Fruit fly (Drosophila melanogaster): ENCODE data around the gene Arl1.

Gene Arl1

DNA sequence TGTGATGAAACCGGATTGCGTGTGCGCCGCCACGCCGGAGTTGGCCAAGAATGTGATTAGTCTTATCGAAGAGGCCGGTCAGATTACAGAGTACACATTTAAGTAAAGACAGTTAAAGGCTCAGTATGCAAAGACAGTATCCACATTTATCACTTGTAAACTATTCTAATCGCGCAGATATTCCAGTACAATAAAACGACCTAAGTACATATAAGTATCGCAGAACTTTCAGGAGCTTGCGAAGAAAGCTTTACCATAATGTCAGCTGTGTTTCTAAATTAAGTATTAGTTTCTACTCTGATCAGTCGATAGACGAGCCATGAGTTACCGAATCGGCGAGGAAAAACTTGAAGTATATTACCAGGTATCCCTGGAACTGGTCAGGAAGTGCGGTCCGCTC is 4.7 kb upstream of the Arl1 start, which contains the start of gene CG17028:
CG17028 (plus strand) TSS at position 301 of the 400 bp plus-strand sequence.
- TF ChIP-seq tj (GFP tag; optimal IDR thresholded peaks at IDR 0.05) (no peak), CG33017 (tag; optimal IDR thresholded peaks at IDR 0.05) (peak; percentile 24)

dm6 chr3L:15979240-15979639 is 3.7 kb upstream of the Arl1 start:
- TF ChIP-seq cic (GFP tag; optimal IDR thresholded peaks at IDR 0.05) (no peak), tj (GFP tag; optimal IDR thresholded peaks at IDR 0.05) (no peak), Mnt (GFP tag; optimal IDR thresholded peaks at IDR 0.05) (no peak), Crg-1 (GFP tag; optimal IDR thresholded peaks at IDR 0.05) (no peak), Hr96 (GFP tag; optimal IDR thresholded peaks at IDR 0.05) (no peak), toe (GFP tag; optimal IDR thresholded peaks at IDR 0.05) (no peak), CG11617 (GFP tag; optimal IDR thresholded peaks at IDR 0.05) (no peak), Clk (GFP tag; optimal IDR thresholded peaks at IDR 0.05) (no peak), ovo (GFP tag; optimal IDR thresholded peaks at IDR 0.05) (no peak), bab1 (GFP tag; optimal IDR thresholded peaks at IDR 0.05) (no peak)

DNA sequence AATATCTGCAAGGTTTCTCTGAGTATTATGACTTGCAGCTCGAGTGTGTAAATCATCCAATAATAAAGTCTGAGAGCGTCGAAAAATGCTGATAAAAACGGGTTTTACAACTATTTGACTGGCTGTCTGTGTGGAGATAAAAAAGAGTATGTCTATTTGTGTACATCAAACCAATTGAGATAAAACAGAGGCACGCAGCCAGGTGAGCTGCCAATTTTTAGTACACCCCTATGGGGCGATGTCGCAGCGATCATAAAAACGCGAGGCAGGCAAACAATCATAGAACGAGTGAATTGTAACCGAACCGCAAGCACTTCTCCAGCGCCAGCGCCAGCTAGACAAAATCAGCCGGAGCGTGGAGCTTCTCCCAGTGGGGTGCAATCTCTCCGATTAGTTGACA is 3.0 kb upstream of the Arl1 start, which contains the start of gene CG17027:
CG17027 (plus strand) TSS at position 189 of the 400 bp plus-strand sequence.
- no peak for TF ChIP-seq CG11617 (GFP tag; optimal IDR thresholded peaks at IDR 0.05)
- TF ChIP-seq cic (GFP tag; optimal IDR thresholded peaks at IDR 0.05), result peak; percentile 59

dm6 chr3L:15981403-15981802 is 1.5 kb upstream of the Arl1 start:
- no peak for TF ChIP-seq ovo (GFP tag; optimal IDR thresholded peaks at IDR 0.05)
- no peak for TF ChIP-seq kay (GFP tag; ENCODE audit: borderline replicate concordance)
- TF ChIP-seq CG11617 (GFP tag; optimal IDR thresholded peaks at IDR 0.05), result no peak
- TF ChIP-seq CG5204 (GFP tag; optimal IDR thresholded peaks at IDR 0.05), result no peak
- TF ChIP-seq Hr96 (GFP tag; optimal IDR thresholded peaks at IDR 0.05), result no peak
- TF ChIP-seq CG7101 (tag; optimal IDR thresholded peaks at IDR 0.05), result no peak
- TF ChIP-seq Crg-1 (GFP tag; optimal IDR thresholded peaks at IDR 0.05), result no peak
- TF ChIP-seq pad (GFP tag; optimal IDR thresholded peaks at IDR 0.05), result no peak
- TF ChIP-seq bab1 (GFP tag; optimal IDR thresholded peaks at IDR 0.05), result no peak
- TF ChIP-seq CG33017 (tag; optimal IDR thresholded peaks at IDR 0.05), result no peak
- TF ChIP-seq cic (GFP tag; optimal IDR thresholded peaks at IDR 0.05), result no peak
- no peak for TF ChIP-seq CG14711 (tag; optimal IDR thresholded peaks at IDR 0.05)
- TF ChIP-seq CG12768 (GFP tag; optimal IDR thresholded peaks at IDR 0.05), result no peak
- no peak for TF ChIP-seq toe (GFP tag; optimal IDR thresholded peaks at IDR 0.05)
- no peak for TF ChIP-seq CG1620 (GFP tag; optimal IDR thresholded peaks at IDR 0.05)
- no peak for TF ChIP-seq Clk (GFP tag; optimal IDR thresholded peaks at IDR 0.05)
- no peak for TF ChIP-seq tj (GFP tag; optimal IDR thresholded peaks at IDR 0.05)
- TF ChIP-seq cnc (optimal IDR thresholded peaks at IDR 0.05), result no peak

DNA sequence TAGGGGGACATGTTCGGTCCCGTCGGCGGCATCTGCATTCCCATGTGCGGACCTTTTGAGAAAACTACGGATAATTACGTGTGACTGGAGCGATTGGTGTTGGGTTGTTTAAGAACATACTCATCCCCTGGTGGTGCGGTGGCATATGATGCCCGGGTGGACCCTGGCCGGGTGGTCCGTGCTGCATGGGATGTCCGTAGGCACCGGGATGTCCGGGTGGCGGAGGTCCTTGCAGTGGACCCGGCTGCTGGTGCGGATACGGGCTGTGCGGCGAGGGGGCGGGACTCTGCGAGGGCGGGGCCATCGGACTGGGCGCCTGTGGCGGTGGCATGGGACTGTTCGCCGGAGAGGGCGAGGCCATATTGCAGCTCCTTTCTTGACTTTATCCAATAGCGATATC is 787 bp upstream of the Arl1 start:
- TF ChIP-seq Crg-1 (GFP tag; optimal IDR thresholded peaks at IDR 0.05) (no peak), Hr96 (GFP tag; optimal IDR thresholded peaks at IDR 0.05) (no peak), CG7045 (GFP tag; optimal IDR thresholded peaks at IDR 0.05) (no peak), CG14711 (tag; optimal IDR thresholded peaks at IDR 0.05) (no peak), CG33017 (tag; optimal IDR thresholded peaks at IDR 0.05) (no peak), ovo (GFP tag; optimal IDR thresholded peaks at IDR 0.05) (no peak), CG12768 (GFP tag; optimal IDR thresholded peaks at IDR 0.05) (no peak)

DNA sequence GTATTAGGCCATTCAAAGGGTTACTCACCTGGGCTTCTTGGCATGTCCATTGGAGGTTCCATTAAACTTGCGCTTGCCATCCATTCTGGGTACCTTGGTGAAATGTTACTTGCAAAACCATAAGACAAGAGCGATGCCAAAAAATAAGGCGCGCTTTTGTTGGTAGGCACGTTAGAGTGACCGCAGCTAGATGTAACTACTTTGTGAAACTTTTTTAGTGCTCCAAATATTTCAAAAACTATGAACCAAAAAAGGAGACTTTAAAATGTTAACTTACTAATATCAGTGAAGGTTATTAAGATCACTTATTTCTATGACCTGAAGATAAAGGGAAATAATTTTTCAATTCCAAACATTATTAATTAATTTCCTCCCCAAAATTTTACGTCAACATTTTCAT is 4.7 kb downstream of the Arl1 start, which contains the start of gene PolD1:
PolD1 (minus strand) TSS at position 181 of the 400 bp plus-strand sequence.
- TF ChIP-seq toe (GFP tag; optimal IDR thresholded peaks at IDR 0.05) (no peak), Mnt (GFP tag; optimal IDR thresholded peaks at IDR 0.05) (no peak), Hr96 (GFP tag; optimal IDR thresholded peaks at IDR 0.05) (no peak), kay (GFP tag; ENCODE audit: borderline replicate concordance) (no peak), cic (GFP tag; optimal IDR thresholded peaks at IDR 0.05) (no peak), CG5204 (GFP tag; optimal IDR thresholded peaks at IDR 0.05) (no peak), CG14711 (tag; optimal IDR thresholded peaks at IDR 0.05) (no peak), Crg-1 (GFP tag; optimal IDR thresholded peaks at IDR 0.05) (no peak)

DNA sequence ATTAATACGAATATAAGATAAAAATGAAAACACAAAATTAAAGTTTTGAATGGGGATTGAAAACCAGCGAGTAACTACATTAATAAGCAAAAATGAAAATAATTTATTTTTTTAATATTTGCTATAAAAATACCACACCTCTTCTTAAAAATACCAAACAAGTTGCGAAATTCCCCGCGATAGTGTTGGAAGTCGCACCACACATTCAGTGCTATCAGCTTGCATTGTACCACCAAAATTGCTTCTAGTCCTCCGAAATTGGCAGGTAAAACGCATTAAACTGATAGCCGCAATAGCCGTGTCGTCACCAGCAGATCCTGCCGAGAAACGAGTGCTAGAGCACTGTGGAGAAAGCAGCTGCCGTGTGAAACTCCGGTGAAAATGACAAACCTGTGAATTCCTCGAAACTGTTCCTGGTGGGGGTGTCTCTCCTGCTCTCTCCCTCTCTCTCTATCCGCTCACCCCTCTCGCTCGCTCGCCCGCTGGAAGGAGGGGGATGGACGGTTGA is 5.2 kb downstream of the Arl1 start, which contains the start of gene Hip14:
Hip14 (plus strand) TSS at position 198 of the 508 bp plus-strand sequence.
- TF ChIP-seq Mnt (GFP tag; optimal IDR thresholded peaks at IDR 0.05) (no peak), CG7101 (tag; optimal IDR thresholded peaks at IDR 0.05) (peak; percentile 58), cic (GFP tag; optimal IDR thresholded peaks at IDR 0.05) (peak; percentile 16), Hr96 (GFP tag; optimal IDR thresholded peaks at IDR 0.05) (no peak), Clk (GFP tag; optimal IDR thresholded peaks at IDR 0.05) (no peak), CG1620 (GFP tag; optimal IDR thresholded peaks at IDR 0.05) (peak; percentile 25), CG33017 (tag; optimal IDR thresholded peaks at IDR 0.05) (peak; percentile 16), tj (GFP tag; optimal IDR thresholded peaks at IDR 0.05) (no peak), CG14711 (tag; optimal IDR thresholded peaks at IDR 0.05) (peak; percentile 24), ovo (GFP tag; optimal IDR thresholded peaks at IDR 0.05) (no peak), CG12768 (GFP tag; optimal IDR thresholded peaks at IDR 0.05) (peak; percentile 65), Crg-1 (GFP tag; optimal IDR thresholded peaks at IDR 0.05) (peak; percentile 10), cnc (optimal IDR thresholded peaks at IDR 0.05) (no peak), bab1 (GFP tag; optimal IDR thresholded peaks at IDR 0.05) (peak; percentile 11), CG11617 (GFP tag; optimal IDR thresholded peaks at IDR 0.05) (peak; percentile 51), CG5204 (GFP tag; optimal IDR thresholded peaks at IDR 0.05) (no peak), CG7045 (GFP tag; optimal IDR thresholded peaks at IDR 0.05) (peak; percentile 12), pad (GFP tag; optimal IDR thresholded peaks at IDR 0.05) (peak; percentile 95), toe (GFP tag; optimal IDR thresholded peaks at IDR 0.05) (no peak), kay (GFP tag; ENCODE audit: borderline replicate concordance) (no peak)

Data from whole organism, adult.